Fruit fly (Drosophila melanogaster) whole organism, embryonic: ENCODE data around the gene CG32483.

Experiments used
- Asciz ChIP-seq: fragments of 200-800 bp; sonication (Bioruptor generic); optimal IDR thresholded peaks from 2 replicates; lab custom pipeline; 2017; ENCODE audit warnings: missing biosample characterization, mild to moderate bottlenecking, missing genetic modification characterization, missing genetic modification reagents
- B-H2 ChIP-seq: fragments of 200-800 bp; sonication (Bioruptor generic); optimal IDR thresholded peaks from 2 replicates; lab custom pipeline; 2018; ENCODE audit warnings: missing biosample characterization, mild to moderate bottlenecking, missing genetic modification characterization
- Bdp1 ChIP-seq: fragments of 200-800 bp; sonication (Bioruptor generic); optimal IDR thresholded peaks from 3 replicates; lab custom pipeline; 2016; ENCODE audit warnings: missing biosample characterization, missing genetic modification characterization
- Bgb ChIP-seq: fragments of 200-800 bp; sonication (Bioruptor generic); IDR thresholded peaks from 2 replicates; pipeline ENCODE4 v1.3.6; 2022; ENCODE audit warnings: missing biosample characterization, missing genetic modification characterization; ENCODE audit not compliant: partially characterized antibody
- Blimp-1 ChIP-seq: fragments of 200-800 bp; sonication (Bioruptor generic); optimal IDR thresholded peaks from 3 replicates; lab custom pipeline; 2018; ENCODE audit warnings: missing biosample characterization, missing genetic modification characterization, mild to moderate bottlenecking, moderate library complexity, missing genetic modification reagents
- CG10565 ChIP-seq: fragments of 200-800 bp; sonication (Bioruptor generic); optimal IDR thresholded peaks from 3 replicates; lab custom pipeline; 2016; ENCODE audit warnings: missing biosample characterization, mild to moderate bottlenecking, missing genetic modification characterization
- CG11456 ChIP-seq: fragments of 200-800 bp; sonication (Bioruptor generic); IDR thresholded peaks from 3 replicates; pipeline ENCODE4 v1.3.6; 2022; ENCODE audit warnings: missing biosample characterization, missing genetic modification characterization
- CG13287 ChIP-seq: fragments of 200-800 bp; sonication (Bioruptor generic); IDR thresholded peaks from 2 replicates; pipeline ENCODE4 v1.3.6; 2022; ENCODE audit warnings: missing biosample characterization, missing genetic modification characterization; ENCODE audit not compliant: partially characterized antibody
- CG14667 ChIP-seq: fragments of 200-800 bp; sonication (Bioruptor generic); IDR thresholded peaks from 2 replicates; pipeline ENCODE4 v1.3.6; 2022; ENCODE audit warnings: missing biosample characterization, missing genetic modification characterization
- CG15514 ChIP-seq: fragments of 200-800 bp; sonication (Bioruptor generic); optimal IDR thresholded peaks from 3 replicates; lab custom pipeline; 2017; ENCODE audit warnings: missing biosample characterization, missing genetic modification characterization, mild to moderate bottlenecking, moderate library complexity, missing genetic modification reagents
- CG1647 ChIP-seq: fragments of 200-800 bp; sonication (Bioruptor generic); optimal IDR thresholded peaks from 3 replicates; lab custom pipeline; 2016; ENCODE audit warnings: missing biosample characterization, missing genetic modification characterization
- CG17328 ChIP-seq: fragments of 200-800 bp; sonication (Bioruptor generic); IDR thresholded peaks from 2 replicates; pipeline ENCODE4 v1.3.6; 2022; ENCODE audit warnings: missing biosample characterization, missing genetic modification characterization
- CG31224 ChIP-seq: fragments of 200-800 bp; sonication (Bioruptor generic); IDR thresholded peaks from 2 replicates; pipeline ENCODE4 v1.3.6; 2022; ENCODE audit warnings: missing biosample characterization, missing genetic modification characterization
- CG33213 ChIP-seq: fragments of 200-800 bp; sonication (Bioruptor generic); optimal IDR thresholded peaks from 3 replicates; lab custom pipeline; 2016; ENCODE audit warnings: missing biosample characterization, missing genetic modification characterization
- CG3407 ChIP-seq: fragments of 200-800 bp; sonication (Bioruptor generic); optimal IDR thresholded peaks from 2 replicates; lab custom pipeline; 2018; ENCODE audit warnings: missing biosample characterization, mild to moderate bottlenecking, missing genetic modification characterization
- CG5953 ChIP-seq: fragments of 200-800 bp; sonication (Bioruptor generic); IDR thresholded peaks from 2 replicates; pipeline ENCODE4 v1.3.6; 2022; ENCODE audit warnings: missing biosample characterization, missing genetic modification characterization
- CG6683 ChIP-seq: fragments of 200-800 bp; sonication (Bioruptor generic); optimal IDR thresholded peaks from 2 replicates; lab custom pipeline; 2017; ENCODE audit warnings: missing biosample characterization, mild to moderate bottlenecking, missing genetic modification characterization, missing genetic modification reagents
- CG8089 ChIP-seq: fragments of 200-800 bp; sonication (Bioruptor generic); optimal IDR thresholded peaks from 3 replicates; lab custom pipeline; 2016; ENCODE audit warnings: missing biosample characterization, missing genetic modification characterization
- CG8359 ChIP-seq: fragments of 200-800 bp; sonication (Bioruptor generic); optimal IDR thresholded peaks from 2 replicates; lab custom pipeline; 2017; ENCODE audit warnings: missing biosample characterization, mild to moderate bottlenecking, missing genetic modification characterization, borderline replicate concordance
- CG9215 ChIP-seq: fragments of 200-800 bp; sonication (Bioruptor generic); IDR thresholded peaks from 2 replicates; pipeline ENCODE4 v1.3.6; 2022; ENCODE audit warnings: missing biosample characterization, missing genetic modification characterization
- CG9797 ChIP-seq: fragments of 200-800 bp; sonication (Bioruptor generic); optimal IDR thresholded peaks from 3 replicates; lab custom pipeline; 2018; ENCODE audit warnings: missing biosample characterization, mild to moderate bottlenecking, missing genetic modification characterization
- CHES-1-like ChIP-seq: fragments of 200-800 bp; sonication (Bioruptor generic); optimal IDR thresholded peaks from 2 replicates; lab custom pipeline; 2016; ENCODE audit warnings: missing biosample characterization, missing genetic modification characterization
- Dfd ChIP-seq, 2 experiments: fragments of >200 bp; optimal IDR thresholded peaks; 2 replicates each; lab custom pipeline; 2017; ENCODE audit warnings: missing biosample characterization in 2 of 2, missing genetic modification characterization in 2 of 2
- Gsc ChIP-seq: fragments of 200-800 bp; sonication (Bioruptor generic); IDR thresholded peaks from 2 replicates; pipeline ENCODE4 v1.3.6; 2022; ENCODE audit warnings: missing biosample characterization, missing genetic modification characterization
- Hey ChIP-seq: fragments of 200-800 bp; sonication (Bioruptor generic); optimal IDR thresholded peaks from 3 replicates; lab custom pipeline; 2018; ENCODE audit warnings: missing biosample characterization, mild to moderate bottlenecking, missing genetic modification characterization
- Ptx1 ChIP-seq: fragments of 200-800 bp; sonication (Bioruptor generic); IDR thresholded peaks from 2 replicates; pipeline ENCODE4 v1.3.6; 2022; ENCODE audit warnings: missing biosample characterization, missing genetic modification characterization
- Side ChIP-seq: fragments of 200-800 bp; sonication (Bioruptor generic); optimal IDR thresholded peaks from 2 replicates; lab custom pipeline; 2016; ENCODE audit warnings: missing biosample characterization, missing genetic modification characterization
- TFAM ChIP-seq: fragments of 200-800 bp; sonication (Bioruptor generic); optimal IDR thresholded peaks from 2 replicates; lab custom pipeline; 2017; ENCODE audit warnings: missing biosample characterization, missing genetic modification characterization, inconsistent platforms
- abd-A ChIP-seq: fragments of 200-800 bp; sonication (Bioruptor generic); optimal IDR thresholded peaks from 3 replicates; lab custom pipeline; 2019; ENCODE audit warnings: missing biosample characterization, mild to moderate bottlenecking, missing genetic modification characterization, moderate library complexity
- az2 ChIP-seq: fragments of 200-800 bp; sonication (Bioruptor generic); optimal IDR thresholded peaks from 3 replicates; lab custom pipeline; 2016; ENCODE audit warnings: missing biosample characterization, missing genetic modification characterization
- bsh ChIP-seq, 2 experiments: fragments of 200-800 bp; sonication (Bioruptor generic); optimal IDR thresholded peaks; 2 replicates each; lab custom pipeline; 2017 to 2018; ENCODE audit warnings: mild to moderate bottlenecking in 2 of 2, missing biosample characterization in 2 of 2, missing genetic modification characterization in 2 of 2, moderate library complexity in 1 of 2
- corto ChIP-seq: fragments of 200-800 bp; sonication (Bioruptor generic); optimal IDR thresholded peaks from 2 replicates; lab custom pipeline; 2016; ENCODE audit warnings: missing biosample characterization, mild to moderate bottlenecking, missing genetic modification characterization, moderate library complexity
- dmrt99B ChIP-seq: fragments of 200-800 bp; sonication (Bioruptor generic); optimal IDR thresholded peaks from 2 replicates; lab custom pipeline; 2018; ENCODE audit warnings: missing biosample characterization, mild to moderate bottlenecking, missing genetic modification characterization, moderate library complexity
- fd102C ChIP-seq: fragments of 200-800 bp; sonication (Bioruptor generic); optimal IDR thresholded peaks from 2 replicates; lab custom pipeline; 2018; ENCODE audit warnings: missing biosample characterization, mild to moderate bottlenecking, missing genetic modification characterization, moderate library complexity
- her ChIP-seq: fragments of 200-800 bp; sonication (Bioruptor generic); optimal IDR thresholded peaks from 2 replicates; lab custom pipeline; 2016; ENCODE audit warnings: missing biosample characterization, missing genetic modification characterization
- nerfin-1 ChIP-seq: fragments of 200-800 bp; sonication (Bioruptor generic); optimal IDR thresholded peaks from 3 replicates; lab custom pipeline; 2019; ENCODE audit warnings: missing biosample characterization, mild to moderate bottlenecking, missing genetic modification characterization, moderate library complexity
- nom ChIP-seq: fragments of 200-800 bp; sonication (Bioruptor generic); optimal IDR thresholded peaks from 2 replicates; lab custom pipeline; 2017; ENCODE audit warnings: missing biosample characterization, missing genetic modification characterization, mild to moderate bottlenecking, moderate library complexity, missing genetic modification reagents
- onecut ChIP-seq: fragments of 200-800 bp; sonication (Bioruptor generic); IDR thresholded peaks from 2 replicates; pipeline ENCODE4 v1.3.6; 2022; ENCODE audit warnings: missing biosample characterization, missing genetic modification characterization
- org-1 ChIP-seq: fragments of 200-800 bp; sonication (Bioruptor generic); optimal IDR thresholded peaks from 2 replicates; lab custom pipeline; 2017; ENCODE audit warnings: missing biosample characterization, missing genetic modification characterization
- pan ChIP-seq, 4 experiments: fragments of >200 bp in 3 of 4; fragments of 200-800 bp in 1 of 4; sonication (Bioruptor generic) in 1 of 4; optimal IDR thresholded peaks in 3 of 4; IDR thresholded peaks in 1 of 4; 2 replicates each; pipeline versions ENCODE4 v1.3.6 to Lab custom; 2017 to 2022; ENCODE audit warnings: missing biosample characterization in 2 of 4, missing genetic modification characterization in 2 of 4, mixed read lengths in 1 of 4
- phol ChIP-seq: fragments of 200-800 bp; sonication (Bioruptor generic); optimal IDR thresholded peaks from 3 replicates; lab custom pipeline; 2018; ENCODE audit warnings: missing biosample characterization, mild to moderate bottlenecking, missing genetic modification characterization, moderate library complexity
- rib ChIP-seq: fragments of 200-800 bp; sonication (Bioruptor generic); IDR thresholded peaks from 2 replicates; pipeline ENCODE4 v1.3.6; 2022; ENCODE audit warnings: missing biosample characterization, missing genetic modification characterization
- ro ChIP-seq: fragments of 200-800 bp; sonication (Bioruptor generic); IDR thresholded peaks from 2 replicates; pipeline ENCODE4 v1.3.6; 2022; ENCODE audit warnings: missing biosample characterization, missing genetic modification characterization
- salm ChIP-seq: fragments of 200-800 bp; sonication (Bioruptor generic); optimal IDR thresholded peaks from 2 replicates; lab custom pipeline; 2018; ENCODE audit warnings: missing biosample characterization, mild to moderate bottlenecking, missing genetic modification characterization
- so ChIP-seq: fragments of 200-800 bp; sonication (Bioruptor generic); IDR thresholded peaks from 3 replicates; pipeline ENCODE4 v1.3.6; 2022; ENCODE audit warnings: missing biosample characterization, missing genetic modification characterization
- tna ChIP-seq: fragments of 200-800 bp; sonication (Bioruptor generic); IDR thresholded peaks from 2 replicates; pipeline ENCODE4 v1.3.6; 2022; ENCODE audit warnings: missing biosample characterization, missing genetic modification characterization; ENCODE audit not compliant: partially characterized antibody
- trh ChIP-seq: fragments of 200-800 bp; sonication (Bioruptor generic); optimal IDR thresholded peaks from 2 replicates; lab custom pipeline; 2016; ENCODE audit warnings: missing biosample characterization, missing genetic modification characterization
- tup ChIP-seq: fragments of 200-800 bp; sonication (Bioruptor generic); optimal IDR thresholded peaks from 2 replicates; lab custom pipeline; 2016; ENCODE audit warnings: missing biosample characterization, mild to moderate bottlenecking, missing genetic modification characterization, moderate library complexity
- z ChIP-seq: fragments of 200-800 bp; sonication (Bioruptor generic); IDR thresholded peaks from 3 replicates; pipeline ENCODE4 v1.3.6; 2022; ENCODE audit warnings: missing biosample characterization, missing genetic modification characterization

Gene CG32483

dm6 chr3L:681793-682369 lies 8.0 kb downstream of the CG32483 start (continued):
- TF ChIP-seq org-1: peak; percentile 32
- TF ChIP-seq her (GFP tag; lab: Kevin White, UChicago): no peak
- no peak for TF ChIP-seq rib
- TF ChIP-seq nerfin-1 (tag; lab: Kevin White, UChicago): peak; percentile 61
- TF ChIP-seq Asciz (GFP tag; lab: Kevin White, UChicago): peak; percentile 39
- TF ChIP-seq corto (GFP tag; lab: Kevin White, UChicago): no peak
- TF ChIP-seq CG33213 (GFP tag; lab: Kevin White, UChicago): peak; percentile 60
- TF ChIP-seq onecut (GFP tag; lab: Robert Waterston, UW): no peak
- peak; percentile 23 for TF ChIP-seq fd102C (GFP tag; lab: Kevin White, UChicago)
- TF ChIP-seq CG1647 (GFP tag; lab: Kevin White, UChicago): peak; percentile 9
- no peak for TF ChIP-seq CG6683 (GFP tag; lab: Kevin White, UChicago)
- TF ChIP-seq Side (GFP tag; lab: Kevin White, UChicago): peak; percentile 29
- no peak for TF ChIP-seq tna
- TF ChIP-seq ro: no peak
- peak; percentile 20 for TF ChIP-seq nom (GFP tag; lab: Kevin White, UChicago)
- no peak for TF ChIP-seq CG5953 (GFP tag; lab: Robert Waterston, UW)
- TF ChIP-seq CG15514: peak; percentile 70
- TF ChIP-seq pan (optimal IDR thresholded peaks at IDR 0.05; lab: Kevin White, UChicago): no peak
- TF ChIP-seq pan (GFP tag; optimal IDR thresholded peaks at IDR 0.05 in 1 of 2, IDR thresholded peaks at IDR 0.05 in 1 of 2): no peak
- TF ChIP-seq CHES-1-like (GFP tag; lab: Kevin White, UChicago): peak; percentile 80
- peak; percentile 64; the same call in 2 of the 3 replicates for TF ChIP-seq CG11456 (GFP tag; lab: Robert Waterston, UW)
- no peak for TF ChIP-seq Blimp-1 (GFP tag; lab: Kevin White, UChicago)
- TF ChIP-seq CG31224 (GFP tag; lab: Robert Waterston, UW): no peak
- TF ChIP-seq CG8359 (GFP tag; lab: Kevin White, UChicago): no peak
- TF ChIP-seq CG14667 (GFP tag; lab: Robert Waterston, UW): no peak
- peak; percentile 48 for TF ChIP-seq CG9797 (GFP tag; lab: Kevin White, UChicago)
- no peak for TF ChIP-seq TFAM (GFP tag; lab: Kevin White, UChicago)
- no peak for TF ChIP-seq az2
- TF ChIP-seq so (GFP tag; lab: Robert Waterston, UW): peak; percentile 40; the same call in 1 of the 3 replicates
- TF ChIP-seq CG9215 (GFP tag; lab: Robert Waterston, UW): no peak
- TF ChIP-seq salm: peak; percentile 13
- TF ChIP-seq phol (tag; lab: Kevin White, UChicago): peak; percentile 20
- TF ChIP-seq abd-A: peak; percentile 80
- TF ChIP-seq B-H2 (GFP tag; lab: Kevin White, UChicago): peak; percentile 82
- no peak for TF ChIP-seq Gsc (GFP tag; lab: Robert Waterston, UW)
- peak; percentile 35 for TF ChIP-seq Hey
- TF ChIP-seq CG17328 (GFP tag; lab: Robert Waterston, UW): peak; percentile 27
- no peak for TF ChIP-seq CG8089 (GFP tag; lab: Kevin White, UChicago)
- TF ChIP-seq Bgb (GFP tag; lab: Robert Waterston, UW): peak; percentile 31; the same call in 1 of the 2 replicates
- no peak for TF ChIP-seq CG10565
- TF ChIP-seq tup (GFP tag; lab: Kevin White, UChicago): no peak
- peak; percentile 67; the same call in 2 of the 3 replicates for TF ChIP-seq z (GFP tag; lab: Robert Waterston, UW)
- TF ChIP-seq dmrt99B (tag; lab: Kevin White, UChicago): no peak
- TF ChIP-seq Bdp1 (GFP tag; lab: Kevin White, UChicago): no peak
- TF ChIP-seq trh (GFP tag; lab: Kevin White, UChicago): no peak
- no peak for TF ChIP-seq Ptx1 (GFP tag; lab: Robert Waterston, UW)
- peak; percentile 48; the same call in 1 of the 2 replicates for TF ChIP-seq CG13287
- peak in 1 of 2 experiments; percentile 23 for TF ChIP-seq bsh (GFP tag; optimal IDR thresholded peaks at IDR 0.05; lab: Kevin White, UChicago)
- TF ChIP-seq Dfd (GFP tag; optimal IDR thresholded peaks at IDR 0.05; lab: Kevin White, UChicago): no peak
- peak; percentile 49 for TF ChIP-seq CG3407 (GFP tag; lab: Kevin White, UChicago)
